Worm (Caenorhabditis elegans) whole organism, late embryonic: ENCODE results near the gene pals-26.

Source experiments
- C08G9.2 ChIP-seq: sonication (generic microtip); optimal IDR thresholded peaks from 2 replicates; lab custom pipeline; 2016; ENCODE audit warnings: mild to moderate bottlenecking, missing genetic modification characterization, moderate library complexity, missing compliant biosample characterization
- C38D4.7 ChIP-seq: fragments of 200-800 bp; sonication (Bioruptor generic); optimal IDR thresholded peaks from 2 replicates; lab custom pipeline; 2018; ENCODE audit warnings: mild to moderate bottlenecking, missing genetic modification characterization, moderate library complexity, missing compliant biosample characterization
- K02D7.2 ChIP-seq: sonication (generic microtip); optimal IDR thresholded peaks from 2 replicates; lab custom pipeline; 2017; ENCODE audit warnings: mild to moderate bottlenecking, missing genetic modification characterization, missing compliant biosample characterization
- Y22D7AL.16 ChIP-seq: sonication (generic microtip); optimal IDR thresholded peaks from 2 replicates; lab custom pipeline; 2016; ENCODE audit warnings: missing genetic modification characterization, missing compliant biosample characterization
- ahr-1 ChIP-seq: sonication (generic microtip); optimal IDR thresholded peaks from 2 replicates; lab custom pipeline; 2016; ENCODE audit warnings: missing genetic modification characterization, missing compliant biosample characterization
- ama-1 ChIP-seq: fragments of 150-350 bp; optimal IDR thresholded peaks from 2 replicates; lab custom pipeline; 2014
- ceh-19 ChIP-seq: fragments of 200-800 bp; sonication (Bioruptor generic); optimal IDR thresholded peaks from 2 replicates; lab custom pipeline; 2018; ENCODE audit warnings: mild to moderate bottlenecking, missing genetic modification characterization, missing compliant biosample characterization
- ceh-2 ChIP-seq: sonication (generic microtip); optimal IDR thresholded peaks from 2 replicates; lab custom pipeline; 2016; ENCODE audit warnings: missing genotype, missing genetic modification characterization, missing compliant biosample characterization
- ceh-22 ChIP-seq: sonication (generic microtip); optimal IDR thresholded peaks from 2 replicates; lab custom pipeline; 2017; ENCODE audit warnings: missing biosample characterization, missing genetic modification characterization
- ceh-24 ChIP-seq: sonication (generic microtip); optimal IDR thresholded peaks from 2 replicates; lab custom pipeline; 2016; ENCODE audit warnings: mild to moderate bottlenecking, missing genetic modification characterization, missing compliant biosample characterization
- ceh-31 ChIP-seq: sonication (generic microtip); optimal IDR thresholded peaks from 2 replicates; lab custom pipeline; 2016; ENCODE audit warnings: missing genetic modification characterization, missing compliant biosample characterization
- ceh-34 ChIP-seq: sonication (generic microtip); optimal IDR thresholded peaks from 2 replicates; lab custom pipeline; 2016; ENCODE audit warnings: mild to moderate bottlenecking, missing genetic modification characterization, missing compliant biosample characterization
- ceh-45 ChIP-seq: fragments of 200-800 bp; sonication (Bioruptor generic); IDR thresholded peaks from 2 replicates; pipeline ENCODE4 v1.3.6; 2022; ENCODE audit warnings: missing genetic modification reagents, missing genetic modification characterization, missing compliant biosample characterization
- ceh-6 ChIP-seq: fragments of 200-800 bp; sonication (Bioruptor generic); optimal IDR thresholded peaks from 2 replicates; lab custom pipeline; 2018; ENCODE audit warnings: mild to moderate bottlenecking, missing genetic modification characterization, missing compliant biosample characterization
- che-1 ChIP-seq: sonication (generic microtip); optimal IDR thresholded peaks from 2 replicates; lab custom pipeline; 2016; ENCODE audit warnings: mild to moderate bottlenecking, missing genetic modification characterization, missing compliant biosample characterization
- dmd-4 ChIP-seq: sonication (generic microtip); optimal IDR thresholded peaks from 2 replicates; lab custom pipeline; 2016; ENCODE audit warnings: borderline replicate concordance, missing genetic modification characterization, missing compliant biosample characterization
- dve-1 ChIP-seq: sonication (generic microtip); optimal IDR thresholded peaks from 2 replicates; lab custom pipeline; 2017; ENCODE audit warnings: antibody characterized with exemption, mild to moderate bottlenecking, missing genetic modification characterization, missing compliant biosample characterization
- elt-2 ChIP-seq: sonication (generic microtip); optimal IDR thresholded peaks from 2 replicates; lab custom pipeline; 2016; ENCODE audit warnings: missing genetic modification reagents, missing genetic modification characterization, missing compliant biosample characterization
- ets-4 ChIP-seq: sonication (generic microtip); optimal IDR thresholded peaks from 2 replicates; lab custom pipeline; 2016; ENCODE audit warnings: missing genetic modification characterization, missing compliant biosample characterization
- eyg-1 ChIP-seq: sonication (generic microtip); optimal IDR thresholded peaks from 2 replicates; lab custom pipeline; 2016; ENCODE audit warnings: missing genotype, missing genetic modification characterization, missing compliant biosample characterization
- fkh-10 ChIP-seq: fragments of 150-350 bp; optimal IDR thresholded peaks from 2 replicates; lab custom pipeline; 2014; ENCODE audit warnings: missing biosample characterization, missing genetic modification reagents, missing genetic modification characterization
- hlh-15 ChIP-seq: sonication (generic microtip); optimal IDR thresholded peaks from 2 replicates; lab custom pipeline; 2016; ENCODE audit warnings: missing genetic modification characterization, missing compliant biosample characterization
- hlh-30 ChIP-seq: sonication (generic microtip); optimal IDR thresholded peaks from 2 replicates; lab custom pipeline; 2017; ENCODE audit warnings: antibody characterized with exemption, missing genetic modification characterization, missing compliant biosample characterization; ENCODE audit not compliant: insufficient read depth
- hlh-6 ChIP-seq: sonication (generic microtip); optimal IDR thresholded peaks from 2 replicates; lab custom pipeline; 2016; ENCODE audit warnings: missing genotype, missing genetic modification characterization, missing compliant biosample characterization
- lim-6 ChIP-seq: sonication (generic microtip); optimal IDR thresholded peaks from 2 replicates; lab custom pipeline; 2016; ENCODE audit warnings: missing genetic modification characterization, missing compliant biosample characterization
- mec-3 ChIP-seq: sonication (generic microtip); optimal IDR thresholded peaks from 2 replicates; lab custom pipeline; 2016; ENCODE audit warnings: borderline replicate concordance, missing genetic modification characterization, missing compliant biosample characterization
- nfya-1 ChIP-seq: sonication (generic microtip); optimal IDR thresholded peaks from 2 replicates; lab custom pipeline; 2017; ENCODE audit warnings: missing genetic modification characterization, mild to moderate bottlenecking, missing compliant biosample characterization, antibody characterized with exemption, moderate library complexity
- odd-2 ChIP-seq: sonication (generic microtip); optimal IDR thresholded peaks from 2 replicates; lab custom pipeline; 2017; ENCODE audit warnings: antibody characterized with exemption, mild to moderate bottlenecking, missing genetic modification characterization, missing compliant biosample characterization
- pat-9 ChIP-seq: fragments of 200-800 bp; sonication (Bioruptor generic); optimal IDR thresholded peaks from 2 replicates; lab custom pipeline; 2018; ENCODE audit warnings: mild to moderate bottlenecking, missing genetic modification characterization, moderate library complexity, missing compliant biosample characterization
- pha-2 ChIP-seq: sonication (generic microtip); optimal IDR thresholded peaks from 2 replicates; lab custom pipeline; 2017; ENCODE audit warnings: mild to moderate bottlenecking, missing genetic modification characterization, missing compliant biosample characterization
- pha-4 ChIP-seq: fragments of 150-350 bp; optimal IDR thresholded peaks from 2 replicates; lab custom pipeline; 2018; ENCODE audit warnings: missing biosample characterization, missing genetic modification reagents, missing genetic modification characterization
- pqm-1 ChIP-seq: sonication (generic microtip); optimal IDR thresholded peaks from 2 replicates; lab custom pipeline; 2016; ENCODE audit warnings: missing genetic modification characterization, missing compliant biosample characterization
- pros-1 ChIP-seq: fragments of 150-350 bp; optimal IDR thresholded peaks from 2 replicates; lab custom pipeline; 2014; ENCODE audit warnings: missing biosample characterization, missing genetic modification reagents, missing genetic modification characterization
- sox-4 ChIP-seq: sonication (generic microtip); optimal IDR thresholded peaks from 2 replicates; lab custom pipeline; 2017; ENCODE audit warnings: mild to moderate bottlenecking, missing genetic modification characterization, inconsistent platforms, missing compliant biosample characterization
- syd-9 ChIP-seq: sonication (generic microtip); optimal IDR thresholded peaks from 2 replicates; lab custom pipeline; 2016; ENCODE audit warnings: mild to moderate bottlenecking, missing genetic modification characterization, moderate library complexity, missing compliant biosample characterization
- unc-3 ChIP-seq, 2 experiments: fragments of 200-800 bp in 1 of 2; sonication (Bioruptor generic) in 1 of 2; sonication (generic microtip) in 1 of 2; conservative IDR thresholded peaks in 1 of 2; optimal IDR thresholded peaks in 1 of 2; 2 replicates each; pipeline versions ENCODE4 v1.3.6 to Lab custom; 2016 to 2022; ENCODE audit warnings: missing compliant biosample characterization in 2 of 2, missing genetic modification characterization in 2 of 2, missing genetic modification reagents in 1 of 2
- unc-42 ChIP-seq: sonication (generic microtip); optimal IDR thresholded peaks from 2 replicates; lab custom pipeline; 2016; ENCODE audit warnings: missing genotype, missing genetic modification characterization, missing compliant biosample characterization
- zip-5 ChIP-seq: sonication (generic microtip); optimal IDR thresholded peaks from 2 replicates; lab custom pipeline; 2016; ENCODE audit warnings: missing genetic modification characterization, missing compliant biosample characterization
- ztf-16 ChIP-seq: sonication (generic microtip); optimal IDR thresholded peaks from 2 replicates; lab custom pipeline; 2017; ENCODE audit warnings: missing genetic modification characterization, missing compliant biosample characterization

The pals-26 gene

ce11 chrIII:4414041-4414440 is 39.1 kb downstream of the pals-26 start (continued):
- TF ChIP-seq che-1 (tag; lab: Kevin White, UChicago) (peak; percentile 11), C38D4.7 (peak; percentile 41), ceh-6 (GFP tag; lab: Kevin White, UChicago) (peak; percentile 38), pha-2 (tag; lab: Kevin White, UChicago) (peak; percentile 42), zip-5 (peak; percentile 8), hlh-15 (tag; lab: Kevin White, UChicago) (peak; percentile 7)
- TF ChIP-seq, all 69 proteins: peak for 26; not testable (repeated sequence) for 43

ce11 chrIII:4415135-4415534 is 40.2 kb downstream of the pals-26 start, which contains the start of gene R07E5.11:
R07E5.11 (minus strand) TSS chrIII:4415235.
- TF ChIP-seq ztf-16 (no peak), C38D4.7 (no peak), unc-3 (GFP tag; conservative IDR thresholded peaks at IDR 0.05; lab: Robert Waterston, UW) (no peak), unc-3 (tag; optimal IDR thresholded peaks at IDR 0.05; lab: Kevin White, UChicago) (no peak), ceh-31 (tag; lab: Kevin White, UChicago) (no peak), pha-2 (tag; lab: Kevin White, UChicago) (no peak), eyg-1 (tag; lab: Kevin White, UChicago) (no peak), nfya-1 (tag; lab: Kevin White, UChicago) (no peak), pha-4 (tag; lab: Kevin White, UChicago) (no peak), dve-1 (no peak), mec-3 (tag; lab: Kevin White, UChicago) (no peak), ceh-45 (GFP tag; lab: Robert Waterston, UW) (no peak), odd-2 (tag; lab: Kevin White, UChicago) (no peak), ama-1 (lab: Kevin White, UChicago) (no peak), ceh-22 (tag; lab: Kevin White, UChicago) (no peak), C08G9.2 (tag; lab: Kevin White, UChicago) (no peak), lim-6 (tag; lab: Kevin White, UChicago) (no peak), ets-4 (tag; lab: Kevin White, UChicago) (no peak), hlh-30 (tag; lab: Kevin White, UChicago) (no peak), dmd-4 (tag; lab: Kevin White, UChicago) (no peak), fkh-10 (GFP tag; lab: Kevin White, UChicago) (no peak)
- TF ChIP-seq, all 69 proteins: peak for 0

ce11 chrIII:4417956-4418355 is 43.0 kb downstream of the pals-26 start, which contains the start of the genes R07E5.19 and pdcd-2:
R07E5.19 (minus strand) TSS chrIII:4418056.
pdcd-2 (minus strand) TSS chrIII:4418057.
- TF ChIP-seq ceh-2 (tag; lab: Kevin White, UChicago) (no peak), hlh-6 (tag; lab: Kevin White, UChicago) (no peak), ahr-1 (tag; lab: Kevin White, UChicago) (no peak), K02D7.2 (tag; lab: Kevin White, UChicago) (no peak), ceh-45 (GFP tag; lab: Robert Waterston, UW) (no peak), fkh-10 (GFP tag; lab: Kevin White, UChicago) (no peak), sox-4 (tag; lab: Kevin White, UChicago) (no peak), ceh-24 (tag; lab: Kevin White, UChicago) (no peak)

ce11 chrIII:4419117-4419978 is 44.4 kb downstream of the pals-26 start, which contains the start of the genes R07E5.7 and cku-80:
R07E5.7 (minus strand) TSS chrIII:4419167.
cku-80 (plus strand) TSS chrIII:4419848.
- TF ChIP-seq nfya-1 (tag; lab: Kevin White, UChicago) (peak; percentile 53), ceh-34 (tag; lab: Kevin White, UChicago) (peak; percentile 20), Y22D7AL.16 (tag; lab: Kevin White, UChicago) (no peak), pqm-1 (tag; lab: Kevin White, UChicago) (no peak), ceh-19 (GFP tag; lab: Kevin White, UChicago) (no peak), pat-9 (tag; lab: Kevin White, UChicago) (peak; percentile 12), pros-1 (no peak), unc-42 (tag; lab: Kevin White, UChicago) (peak; percentile 17), hlh-30 (tag; lab: Kevin White, UChicago) (peak; percentile 64), elt-2 (peak; percentile 39), syd-9 (tag; lab: Kevin White, UChicago) (no peak)
